Fruit fly (Drosophila melanogaster): ENCODE results near the gene CG11885.

The CG11885 gene

dm6 chr2L:414593-415399 lies 6.5 kb downstream of the CG11885 start, which contains the start of the genes AP-2alpha and ebi (continued):
- TF ChIP-seq fd64A (GFP tag; optimal IDR thresholded peaks at IDR 0.05) (no peak), CG11085 (GFP tag; IDR thresholded peaks at IDR 0.05) (peak; percentile 78), Hsf (GFP tag; optimal IDR thresholded peaks at IDR 0.05) (peak; percentile 95), CG6791 (GFP tag; IDR thresholded peaks at IDR 0.05; ENCODE audit: partially characterized antibody) (no peak), CG5245 (GFP tag; optimal IDR thresholded peaks at IDR 0.05) (peak; percentile 70), CG17328 (GFP tag; IDR thresholded peaks at IDR 0.05) (peak; percentile 81), CG1832 (GFP tag; optimal IDR thresholded peaks at IDR 0.05) (no peak), lmd (GFP tag; IDR thresholded peaks at IDR 0.05) (peak; percentile 94), Eip74EF (GFP tag; optimal IDR thresholded peaks at IDR 0.05) (no peak), seq (GFP tag; IDR thresholded peaks at IDR 0.05) (peak; percentile 82), Ada2b (GFP tag; IDR thresholded peaks at IDR 0.05) (peak; percentile 69), D (optimal IDR thresholded peaks at IDR 0.05) (no peak), D (GFP tag; optimal IDR thresholded peaks at IDR 0.05) (peak; percentile 80), zen (tag; optimal IDR thresholded peaks at IDR 0.05) (peak; percentile 78), CG17612 (GFP tag; IDR thresholded peaks at IDR 0.05) (peak; percentile 38; the same call in 1 of the 2 replicates), CG6175 (GFP tag; IDR thresholded peaks at IDR 0.05) (peak; percentile 76), CG2889 (GFP tag; IDR thresholded peaks at IDR 0.05) (peak; percentile 83), Optix (GFP tag; IDR thresholded peaks at IDR 0.05) (peak; percentile 81), CG10462 (GFP tag; optimal IDR thresholded peaks at IDR 0.05) (peak; percentile 88), CG3995 (GFP tag; optimal IDR thresholded peaks at IDR 0.05) (peak; percentile 68), HLH54F (GFP tag; optimal IDR thresholded peaks at IDR 0.05) (peak; percentile 95), vfl (GFP tag; optimal IDR thresholded peaks at IDR 0.05) (peak; percentile 84), sim (GFP tag; IDR thresholded peaks at IDR 0.05) (0 out of 2 replicates have a peak, but pooled peaks have one; percentile 26), CG15011 (GFP tag; optimal IDR thresholded peaks at IDR 0.05) (peak; percentile 61), CG4404 (GFP tag; IDR thresholded peaks at IDR 0.05) (peak; percentile 92), da (GFP tag; optimal IDR thresholded peaks at IDR 0.05) (peak; percentile 78), CG6854 (GFP tag; optimal IDR thresholded peaks at IDR 0.05) (no peak), yki (optimal IDR thresholded peaks at IDR 0.05) (no peak), CG6813 (GFP tag; optimal IDR thresholded peaks at IDR 0.05) (peak; percentile 44), H2.0 (GFP tag; IDR thresholded peaks at IDR 0.05) (peak; percentile 77; the same call in 1 of the 2 replicates), CG7372 (GFP tag; IDR thresholded peaks at IDR 0.05) (peak; percentile 88), CG32532 (GFP tag; IDR thresholded peaks at IDR 0.05) (peak; percentile 85), CG12155 (GFP tag; optimal IDR thresholded peaks at IDR 0.05) (peak; percentile 90), gcm2 (GFP tag; optimal IDR thresholded peaks at IDR 0.05) (peak; percentile 57), CG18262 (tag; optimal IDR thresholded peaks at IDR 0.05) (peak; percentile 79), H15 (GFP tag; IDR thresholded peaks at IDR 0.05) (peak; percentile 77), dysf (GFP tag; IDR thresholded peaks at IDR 0.05) (peak; percentile 93), CG6683 (GFP tag; optimal IDR thresholded peaks at IDR 0.05) (peak; percentile 28), cato (GFP tag; optimal IDR thresholded peaks at IDR 0.05; ENCODE audit: borderline replicate concordance) (peak; percentile 84), Bgb (GFP tag; IDR thresholded peaks at IDR 0.05; ENCODE audit: partially characterized antibody) (no peak), CG18764 (GFP tag; optimal IDR thresholded peaks at IDR 0.05) (peak; percentile 77), pnt (GFP tag; optimal IDR thresholded peaks at IDR 0.05) (peak; percentile 95), Rx (GFP tag; IDR thresholded peaks at IDR 0.05) (peak; percentile 61; the same call in 1 of the 2 replicates), dmrt99B (tag; optimal IDR thresholded peaks at IDR 0.05) (no peak), CG17829 (tag; optimal IDR thresholded peaks at IDR 0.05) (peak; percentile 86), dimm (GFP tag; IDR thresholded peaks at IDR 0.05) (no peak; the same call in 1 of the 2 replicates), CG13296 (GFP tag; optimal IDR thresholded peaks at IDR 0.05) (peak; percentile 54), CG9609 (GFP tag; optimal IDR thresholded peaks at IDR 0.05) (peak; percentile 96), CG17385 (GFP tag; optimal IDR thresholded peaks at IDR 0.05) (peak; percentile 76), vnd (GFP tag; IDR thresholded peaks at IDR 0.05; ENCODE audit: partially characterized antibody) (no peak)

All from whole organism, embryonic.